Fruit fly (Drosophila melanogaster): ENCODE results near the gene CG1910.

DNA sequence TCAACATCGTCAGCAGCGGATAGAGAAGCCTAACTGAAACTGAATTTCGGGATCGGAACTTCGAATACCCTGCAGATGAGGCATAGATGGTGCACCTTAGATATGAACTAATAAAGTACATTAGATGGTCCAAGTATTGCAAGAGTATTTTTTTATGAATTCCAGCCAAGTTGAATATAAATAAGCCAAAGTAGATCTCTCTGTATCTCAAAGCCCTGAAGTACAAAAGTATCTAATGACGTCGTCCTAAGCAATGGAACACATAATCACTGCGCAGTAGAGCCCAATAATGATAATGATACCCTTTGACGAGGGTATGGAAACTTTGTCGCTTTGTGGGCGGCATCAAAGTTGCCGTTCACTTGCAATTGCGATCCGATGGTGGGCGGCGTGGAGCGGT is 37.7 kb upstream of the CG1910 start:
- TF ChIP-seq insv (optimal IDR thresholded peaks at IDR 0.05) (no peak), Myc (optimal IDR thresholded peaks at IDR 0.05) (no peak), h (optimal IDR thresholded peaks at IDR 0.05) (no peak), Sin3A (optimal IDR thresholded peaks at IDR 0.05) (no peak), psq (optimal IDR thresholded peaks at IDR 0.05) (no peak)

All from Kc167 (cell line).